Fruit fly (Drosophila melanogaster): ENCODE results near the gene SPE.
A peak's percentile ranks its signal among the peaks of the same experiment; 100 is the strongest.

SPE gene

dm6 chr3R:23702461-23702860, 16.4 kb downstream of the SPE start, which contains the start of gene Qsox4:
Gene Qsox4 (plus strand): TSS chr3R:23702761.
- TF ChIP-seq CTCF (optimal IDR thresholded peaks at IDR 0.05) (no peak), CG8478 (optimal IDR thresholded peaks at IDR 0.05) (no peak)

dm6 chr3R:23704383-23705033, 18.5 kb downstream of the SPE start, which contains the start of gene Gba1b:
Gene Gba1b (plus strand): TSS chr3R:23704804.
- no peak for TF ChIP-seq CG8478 (optimal IDR thresholded peaks at IDR 0.05)
- no peak for TF ChIP-seq CTCF (optimal IDR thresholded peaks at IDR 0.05)

- no peak for TF ChIP-seq CTCF (optimal IDR thresholded peaks at IDR 0.05)
- no peak for TF ChIP-seq CG8478 (optimal IDR thresholded peaks at IDR 0.05)
These were observed 23.6 kb downstream of the SPE start, which contains the start of gene CG10301 for dm6 chr3R:23709508-23710208. Gene CG10301 (plus strand): TSS chr3R:23710158.

dm6 chr3R:23711195-23711594, 25.1 kb downstream of the SPE start, which contains the start of gene CG10300:
Gene CG10300 (plus strand): TSS chr3R:23711527.
- TF ChIP-seq CTCF (optimal IDR thresholded peaks at IDR 0.05) (no peak), CG8478 (optimal IDR thresholded peaks at IDR 0.05) (no peak)

dm6 chr3R:23713901-23714300, 27.8 kb downstream of the SPE start:
- TF ChIP-seq CG8478 (optimal IDR thresholded peaks at IDR 0.05) (no peak), CTCF (optimal IDR thresholded peaks at IDR 0.05) (no peak)

DNA sequence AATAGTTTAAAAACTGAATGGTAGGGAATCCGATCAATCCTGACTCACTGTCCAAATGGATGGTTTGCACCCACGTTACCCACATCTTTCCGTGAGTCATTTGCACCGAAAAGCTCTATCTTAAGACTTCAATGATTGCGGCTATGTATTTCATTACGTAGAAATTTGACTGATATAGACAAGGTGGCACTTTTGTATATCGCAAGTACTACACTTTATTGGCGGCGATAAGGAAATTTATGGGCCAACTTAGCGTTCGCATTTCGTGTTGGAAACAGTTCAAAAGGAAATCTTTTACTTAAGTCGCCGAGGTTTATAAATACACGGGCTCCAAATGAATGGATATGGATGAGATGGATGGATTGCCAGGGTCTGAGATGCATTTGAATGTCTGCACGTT, 28.8 kb downstream of the SPE start:
- TF ChIP-seq CTCF (optimal IDR thresholded peaks at IDR 0.05) = no peak
- TF ChIP-seq CG8478 (optimal IDR thresholded peaks at IDR 0.05) = no peak

dm6 chr3R:23718297-23718941, 32.4 kb downstream of the SPE start, which contains the start of gene nau:
Gene nau (minus strand): TSS chr3R:23718357.
- no peak for TF ChIP-seq CTCF (optimal IDR thresholded peaks at IDR 0.05)
- TF ChIP-seq CG8478 (optimal IDR thresholded peaks at IDR 0.05) = no peak

DNA sequence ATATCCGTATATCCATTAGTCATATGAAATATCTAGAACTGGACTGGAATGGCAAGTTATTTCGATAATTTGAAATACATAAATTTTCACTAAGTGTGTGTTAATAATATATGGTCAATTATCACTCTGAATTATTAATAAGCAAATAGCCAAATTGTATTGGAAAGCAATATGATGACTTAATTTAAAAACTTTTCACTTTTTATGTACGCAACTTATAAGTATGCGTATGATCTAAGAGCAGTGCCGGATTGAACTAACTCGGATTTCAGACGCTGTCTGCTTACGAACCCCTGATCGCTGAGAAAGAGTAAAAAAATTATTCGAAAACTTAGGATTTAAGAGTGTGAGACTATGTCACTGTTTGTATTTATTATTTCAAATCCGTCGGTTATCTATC, 35.5 kb downstream of the SPE start, which contains the start of gene CG10232:
TSS of gene CG10232 (minus strand) at position 101 of the 400 bp plus-strand sequence.
- TF ChIP-seq CTCF (optimal IDR thresholded peaks at IDR 0.05) = no peak
- no peak for TF ChIP-seq CG8478 (optimal IDR thresholded peaks at IDR 0.05)

DNA sequence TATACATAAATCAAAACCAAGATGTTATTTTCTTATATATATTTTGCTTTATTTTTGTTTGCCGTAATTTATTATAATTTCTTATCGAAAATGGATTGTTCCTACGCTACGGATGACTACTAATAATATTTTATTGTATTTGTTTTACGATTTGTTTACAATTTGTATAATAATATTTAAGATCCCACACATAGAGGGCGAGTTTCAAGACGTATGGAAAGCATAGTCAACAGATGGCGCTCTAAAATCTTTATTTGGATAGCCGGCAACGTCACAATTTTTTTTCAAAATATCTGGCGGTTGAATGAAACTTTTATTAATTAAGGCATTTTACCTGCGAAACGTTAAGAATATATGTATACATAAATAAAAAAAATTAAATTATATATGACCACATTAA, 35.9 kb downstream of the SPE start:
- TF ChIP-seq CG8478 (optimal IDR thresholded peaks at IDR 0.05) (no peak), CTCF (optimal IDR thresholded peaks at IDR 0.05) (peak; percentile 54 to 90)

- TF ChIP-seq CG8478 (optimal IDR thresholded peaks at IDR 0.05) = no peak
- TF ChIP-seq CTCF (optimal IDR thresholded peaks at IDR 0.05) = no peak
These were observed 36.8 kb downstream of the SPE start, which contains the start of gene CG10365 for dm6 chr3R:23722680-23723372. Gene CG10365 (plus strand): TSS chr3R:23723331.

DNA sequence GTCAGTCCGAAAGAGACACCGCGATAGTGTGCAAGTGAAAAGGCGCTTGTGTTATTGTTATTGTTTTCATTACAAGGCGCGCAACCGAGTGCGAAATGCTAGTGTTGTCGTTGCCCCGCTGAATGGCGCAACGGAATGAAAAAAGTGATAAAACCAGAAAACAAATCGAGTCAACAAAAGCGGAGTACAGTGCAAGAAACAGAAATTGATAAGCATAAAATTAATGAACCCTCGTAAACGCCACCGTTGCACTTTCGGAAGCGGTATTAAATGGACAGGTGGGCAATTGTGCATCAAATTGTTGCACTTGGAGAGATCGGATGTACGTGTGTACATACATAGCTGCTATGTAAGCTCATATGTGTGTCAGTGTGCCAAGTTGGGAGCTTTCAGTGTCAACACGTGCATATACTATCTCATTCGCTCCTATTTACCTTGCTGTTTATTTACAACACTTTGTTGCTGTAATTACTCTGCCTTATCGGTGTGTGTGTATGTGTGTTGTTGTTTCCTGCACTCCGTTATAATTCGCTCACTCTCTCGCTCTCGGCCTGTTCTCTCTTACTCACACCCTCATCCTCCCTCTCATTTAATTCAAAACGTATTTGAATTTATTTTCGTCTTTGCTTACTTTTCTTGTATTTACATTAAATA, 37.5 kb downstream of the SPE start:
- TF ChIP-seq CTCF (optimal IDR thresholded peaks at IDR 0.05) (no peak), CG8478 (optimal IDR thresholded peaks at IDR 0.05) (no peak)

dm6 chr3R:23724843-23725506, 38.9 kb downstream of the SPE start:
- TF ChIP-seq CTCF (optimal IDR thresholded peaks at IDR 0.05) = no peak
- no peak for TF ChIP-seq CG8478 (optimal IDR thresholded peaks at IDR 0.05)

- TF ChIP-seq CTCF (optimal IDR thresholded peaks at IDR 0.05) (no peak), CG8478 (optimal IDR thresholded peaks at IDR 0.05) (no peak)
These were observed 39.8 kb downstream of the SPE start for dm6 chr3R:23725711-23726349.
